Worm (Caenorhabditis elegans) whole organism, midembryonic: ENCODE measurements around the gene glb-30.

Experiments used
- T22C8.4 ChIP-seq: fragments of 200-800 bp; sonication (Bioruptor generic); IDR thresholded peaks from 2 replicates; pipeline ENCODE4 v1.3.6; 2022; ENCODE audit warnings: missing genetic modification characterization, missing compliant biosample characterization
- cog-1 ChIP-seq: sonication (generic microtip); optimal IDR thresholded peaks from 2 replicates; lab custom pipeline; 2016; ENCODE audit warnings: missing genetic modification characterization, missing compliant biosample characterization
- klf-2 ChIP-seq: fragments of 200-800 bp; sonication (Bioruptor generic); conservative IDR thresholded peaks from 2 replicates; pipeline ENCODE4 v1.3.6; 2022; ENCODE audit warnings: missing genetic modification reagents, missing genetic modification characterization, missing compliant biosample characterization
- ref-1 ChIP-seq: fragments of 200-800 bp; sonication (Bioruptor generic); conservative IDR thresholded peaks from 2 replicates; pipeline ENCODE4 v1.3.6; 2022; ENCODE audit warnings: missing genetic modification reagents, missing genetic modification characterization, missing compliant biosample characterization
- ztf-23 ChIP-seq: fragments of 200-800 bp; sonication (Bioruptor generic); IDR thresholded peaks from 2 replicates; pipeline ENCODE4 v1.3.6; 2022; ENCODE audit warnings: missing genetic modification reagents, missing genetic modification characterization, missing compliant biosample characterization
- ztf-29 ChIP-seq: fragments of 200-800 bp; sonication (Bioruptor generic); IDR thresholded peaks from 2 replicates; pipeline ENCODE4 v1.3.6; 2022; ENCODE audit warnings: missing genetic modification reagents, missing genetic modification characterization, missing compliant biosample characterization

DNA sequence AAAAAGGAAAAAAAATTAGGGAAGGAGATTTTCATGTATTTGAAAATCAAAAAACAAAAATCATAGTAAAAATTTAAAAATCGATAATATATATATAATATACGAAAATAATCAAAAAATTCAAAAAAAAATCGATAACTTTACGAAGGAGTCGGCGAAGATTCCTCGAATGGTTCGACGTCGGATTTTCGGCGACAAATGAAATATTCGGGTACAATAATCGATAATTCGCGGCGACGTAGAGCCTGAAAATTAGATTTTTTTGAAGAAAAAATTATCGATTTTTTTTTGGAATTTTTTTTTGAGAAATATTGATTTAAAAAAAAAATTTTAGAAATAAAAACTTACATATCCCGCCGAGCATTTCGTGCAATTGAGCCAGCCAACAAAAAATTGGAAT, 3.0 kb downstream of the glb-30 start:
- TF ChIP-seq ref-1 (no peak), T22C8.4 (peak; percentile 64; the same call in 1 of the 2 replicates), ztf-23 (GFP tag; lab: Robert Waterston, UW) (no peak), ztf-29 (GFP tag; lab: Robert Waterston, UW) (no peak), klf-2 (GFP tag; lab: Robert Waterston, UW) (no peak), cog-1 (tag; lab: Kevin White, UChicago) (no peak)
